Worm (Caenorhabditis elegans) whole organism, mixed stage, embryonic: Measurements from ENCODE around the gene rpn-7.
"Not testable (repeated sequence)": the region's sequence is repeated elsewhere in the genome, so short reads cannot be mapped to it uniquely, and the experiment has no call there.

Source experiments
- ceh-39 ChIP-seq: fragments of 150-350 bp; optimal IDR thresholded peaks from 2 replicates; lab custom pipeline; 2014; ENCODE audit warnings: missing biosample characterization, missing genetic modification characterization
- drap-1 ChIP-seq: fragments of 200-800 bp; sonication (Bioruptor generic); optimal IDR thresholded peaks from 3 replicates; lab custom pipeline; 2018; ENCODE audit warnings: mild to moderate bottlenecking, missing genetic modification characterization, missing compliant biosample characterization
- elt-3 ChIP-seq: fragments of 150-350 bp; optimal IDR thresholded peaks from 2 replicates; lab custom pipeline; 2014; ENCODE audit warnings: missing biosample characterization, missing genetic modification characterization
- ham-2 ChIP-seq: fragments of 200-800 bp; sonication (Bioruptor generic); optimal IDR thresholded peaks from 2 replicates; lab custom pipeline; 2018; ENCODE audit warnings: mild to moderate bottlenecking, missing genetic modification characterization, missing compliant biosample characterization
- hlh-1 ChIP-seq: fragments of 150-350 bp; optimal IDR thresholded peaks from 2 replicates; lab custom pipeline; 2014; ENCODE audit warnings: missing biosample characterization, missing genetic modification reagents, missing genetic modification characterization
- lin-13 ChIP-seq: fragments of 150-350 bp; optimal IDR thresholded peaks from 2 replicates; lab custom pipeline; 2014; ENCODE audit warnings: missing biosample characterization, missing genetic modification characterization
- mep-1 ChIP-seq: fragments of 150-350 bp; optimal IDR thresholded peaks from 2 replicates; lab custom pipeline; 2017; ENCODE audit warnings: missing biosample characterization, missing genetic modification reagents, missing genetic modification characterization, inconsistent platforms
- nhr-237 ChIP-seq: fragments of 150-350 bp; optimal IDR thresholded peaks from 2 replicates; lab custom pipeline; 2014; ENCODE audit warnings: missing biosample characterization, missing genetic modification characterization
- nhr-28 ChIP-seq: fragments of 150-350 bp; optimal IDR thresholded peaks from 2 replicates; lab custom pipeline; 2014; ENCODE audit warnings: missing biosample characterization, missing genetic modification characterization
- nhr-76 ChIP-seq: sonication (generic microtip); optimal IDR thresholded peaks from 2 replicates; lab custom pipeline; 2017; ENCODE audit warnings: missing biosample characterization, missing genetic modification characterization
- snpc-4 ChIP-seq: fragments of 150-350 bp; optimal IDR thresholded peaks from 2 replicates; lab custom pipeline; 2014; ENCODE audit warnings: missing biosample characterization, missing genetic modification characterization
- unc-39 ChIP-seq: fragments of 150-350 bp; optimal IDR thresholded peaks from 2 replicates; lab custom pipeline; 2014; ENCODE audit warnings: missing biosample characterization, missing genetic modification characterization
- unc-62 ChIP-seq: fragments of 150-350 bp; optimal IDR thresholded peaks from 2 replicates; lab custom pipeline; 2014; ENCODE audit warnings: missing biosample characterization, missing genetic modification reagents, missing genetic modification characterization
- ztf-11 ChIP-seq: fragments of 150-350 bp; optimal IDR thresholded peaks from 2 replicates; lab custom pipeline; 2014; ENCODE audit warnings: missing biosample characterization, missing genetic modification characterization

DNA sequence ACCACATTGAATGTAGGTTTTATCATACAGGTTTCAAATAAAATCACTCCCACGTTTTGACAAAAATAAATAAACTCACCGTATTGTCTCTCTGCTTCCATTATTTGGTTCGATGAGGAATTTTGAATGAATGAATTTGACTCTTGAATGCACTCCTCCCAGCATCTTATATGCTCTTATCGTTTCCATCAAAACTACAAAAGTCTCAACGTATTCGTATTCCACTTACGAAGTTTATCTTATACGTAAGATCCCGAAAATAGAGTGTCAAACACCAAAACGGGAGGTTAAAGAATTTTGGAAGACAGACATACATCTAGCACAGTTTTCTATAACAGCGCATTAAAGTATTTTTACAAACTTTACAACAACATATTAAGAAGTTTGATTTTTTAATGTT, 22.6 kb upstream of the rpn-7 start, which contains the start of gene nhr-264:
- not testable (repeated sequence) for TF ChIP-seq nhr-76 (tag; lab: Kevin White, UChicago); drap-1 (GFP tag; lab: Kevin White, UChicago); unc-62 (GFP tag; lab: Kevin White, UChicago); lin-13 (tag; lab: Kevin White, UChicago); mep-1 (tag; lab: Kevin White, UChicago); ham-2; ztf-11 (tag; lab: Kevin White, UChicago); nhr-28 (tag; lab: Kevin White, UChicago); hlh-1; unc-39; ceh-39 (tag; lab: Kevin White, UChicago); snpc-4 (tag; lab: Kevin White, UChicago); nhr-237 (tag; lab: Kevin White, UChicago); elt-3
